Worm (Caenorhabditis elegans) whole organism, late embryonic: Measurements from ENCODE around the gene npr-39.

Experiments used
- C08G9.2 ChIP-seq: sonication (generic microtip); optimal IDR thresholded peaks from 2 replicates; lab custom pipeline; 2016; ENCODE audit warnings: mild to moderate bottlenecking, missing genetic modification characterization, moderate library complexity, missing compliant biosample characterization
- C38D4.7 ChIP-seq: fragments of 200-800 bp; sonication (Bioruptor generic); optimal IDR thresholded peaks from 2 replicates; lab custom pipeline; 2018; ENCODE audit warnings: mild to moderate bottlenecking, missing genetic modification characterization, moderate library complexity, missing compliant biosample characterization
- K02D7.2 ChIP-seq: sonication (generic microtip); optimal IDR thresholded peaks from 2 replicates; lab custom pipeline; 2017; ENCODE audit warnings: mild to moderate bottlenecking, missing genetic modification characterization, missing compliant biosample characterization
- T23F11.4 ChIP-seq: fragments of 200-800 bp; sonication (Bioruptor generic); optimal IDR thresholded peaks from 2 replicates; lab custom pipeline; 2018; ENCODE audit warnings: mild to moderate bottlenecking, missing genetic modification characterization, missing compliant biosample characterization
- Y22D7AL.16 ChIP-seq: sonication (generic microtip); optimal IDR thresholded peaks from 2 replicates; lab custom pipeline; 2016; ENCODE audit warnings: missing genetic modification characterization, missing compliant biosample characterization
- ama-1 ChIP-seq: fragments of 150-350 bp; optimal IDR thresholded peaks from 2 replicates; lab custom pipeline; 2014
- ceh-14 ChIP-seq: sonication (generic microtip); optimal IDR thresholded peaks from 2 replicates; lab custom pipeline; 2016; ENCODE audit warnings: missing genotype, missing genetic modification characterization, missing compliant biosample characterization
- ceh-18 ChIP-seq: sonication (generic microtip); optimal IDR thresholded peaks from 2 replicates; lab custom pipeline; 2016; ENCODE audit warnings: missing genetic modification characterization, missing compliant biosample characterization
- ceh-2 ChIP-seq: sonication (generic microtip); optimal IDR thresholded peaks from 2 replicates; lab custom pipeline; 2016; ENCODE audit warnings: missing genotype, missing genetic modification characterization, missing compliant biosample characterization
- ceh-30 ChIP-seq: fragments of 150-350 bp; optimal IDR thresholded peaks from 2 replicates; lab custom pipeline; 2014; ENCODE audit warnings: missing biosample characterization, missing genetic modification characterization
- ceh-34 ChIP-seq: sonication (generic microtip); optimal IDR thresholded peaks from 2 replicates; lab custom pipeline; 2016; ENCODE audit warnings: mild to moderate bottlenecking, missing genetic modification characterization, missing compliant biosample characterization
- ceh-45 ChIP-seq: fragments of 200-800 bp; sonication (Bioruptor generic); IDR thresholded peaks from 2 replicates; pipeline ENCODE4 v1.3.6; 2022; ENCODE audit warnings: missing genetic modification reagents, missing genetic modification characterization, missing compliant biosample characterization
- ceh-48 ChIP-seq: sonication (generic microtip); optimal IDR thresholded peaks from 2 replicates; lab custom pipeline; 2016; ENCODE audit warnings: missing genetic modification characterization, inconsistent platforms, missing compliant biosample characterization
- ceh-9 ChIP-seq: sonication (generic microtip); optimal IDR thresholded peaks from 2 replicates; lab custom pipeline; 2016; ENCODE audit warnings: mild to moderate bottlenecking, missing genetic modification characterization, inconsistent platforms, missing compliant biosample characterization
- elt-4 ChIP-seq: sonication (generic microtip); optimal IDR thresholded peaks from 2 replicates; lab custom pipeline; 2016; ENCODE audit warnings: missing genetic modification characterization, missing compliant biosample characterization
- fkh-6 ChIP-seq: sonication (generic microtip); optimal IDR thresholded peaks from 2 replicates; lab custom pipeline; 2016; ENCODE audit warnings: missing genetic modification characterization, missing compliant biosample characterization
- hlh-6 ChIP-seq: sonication (generic microtip); optimal IDR thresholded peaks from 2 replicates; lab custom pipeline; 2016; ENCODE audit warnings: missing genotype, missing genetic modification characterization, missing compliant biosample characterization
- lim-6 ChIP-seq: sonication (generic microtip); optimal IDR thresholded peaks from 2 replicates; lab custom pipeline; 2016; ENCODE audit warnings: missing genetic modification characterization, missing compliant biosample characterization
- madf-2 ChIP-seq: sonication (generic microtip); optimal IDR thresholded peaks from 2 replicates; lab custom pipeline; 2017; ENCODE audit warnings: missing genetic modification characterization, missing compliant biosample characterization
- mec-3 ChIP-seq: sonication (generic microtip); optimal IDR thresholded peaks from 2 replicates; lab custom pipeline; 2016; ENCODE audit warnings: borderline replicate concordance, missing genetic modification characterization, missing compliant biosample characterization
- nhr-232 ChIP-seq: sonication (generic microtip); optimal IDR thresholded peaks from 2 replicates; lab custom pipeline; 2016; ENCODE audit warnings: missing genetic modification characterization, missing compliant biosample characterization
- npax-4 ChIP-seq: sonication (generic microtip); optimal IDR thresholded peaks from 2 replicates; lab custom pipeline; 2016; ENCODE audit warnings: missing genetic modification characterization, missing compliant biosample characterization
- odd-2 ChIP-seq: sonication (generic microtip); optimal IDR thresholded peaks from 2 replicates; lab custom pipeline; 2017; ENCODE audit warnings: antibody characterized with exemption, mild to moderate bottlenecking, missing genetic modification characterization, missing compliant biosample characterization
- pat-9 ChIP-seq: fragments of 200-800 bp; sonication (Bioruptor generic); optimal IDR thresholded peaks from 2 replicates; lab custom pipeline; 2018; ENCODE audit warnings: mild to moderate bottlenecking, missing genetic modification characterization, moderate library complexity, missing compliant biosample characterization
- pax-1 ChIP-seq: fragments of 150-350 bp; optimal IDR thresholded peaks from 2 replicates; lab custom pipeline; 2014; ENCODE audit warnings: missing biosample characterization, missing genetic modification characterization
- pha-2 ChIP-seq: sonication (generic microtip); optimal IDR thresholded peaks from 2 replicates; lab custom pipeline; 2017; ENCODE audit warnings: mild to moderate bottlenecking, missing genetic modification characterization, missing compliant biosample characterization
- pha-4 ChIP-seq: fragments of 150-350 bp; optimal IDR thresholded peaks from 2 replicates; lab custom pipeline; 2018; ENCODE audit warnings: missing biosample characterization, missing genetic modification reagents, missing genetic modification characterization
- pqm-1 ChIP-seq: sonication (generic microtip); optimal IDR thresholded peaks from 2 replicates; lab custom pipeline; 2016; ENCODE audit warnings: missing genetic modification characterization, missing compliant biosample characterization
- pros-1 ChIP-seq: fragments of 150-350 bp; optimal IDR thresholded peaks from 2 replicates; lab custom pipeline; 2014; ENCODE audit warnings: missing biosample characterization, missing genetic modification reagents, missing genetic modification characterization
- sox-2 ChIP-seq: fragments of 200-800 bp; sonication (Bioruptor generic); IDR thresholded peaks from 2 replicates; pipeline ENCODE4 v1.3.6; 2022; ENCODE audit warnings: missing genetic modification reagents, missing genetic modification characterization, missing compliant biosample characterization
- sox-4 ChIP-seq: sonication (generic microtip); optimal IDR thresholded peaks from 2 replicates; lab custom pipeline; 2017; ENCODE audit warnings: mild to moderate bottlenecking, missing genetic modification characterization, inconsistent platforms, missing compliant biosample characterization
- syd-9 ChIP-seq: sonication (generic microtip); optimal IDR thresholded peaks from 2 replicates; lab custom pipeline; 2016; ENCODE audit warnings: mild to moderate bottlenecking, missing genetic modification characterization, moderate library complexity, missing compliant biosample characterization
- tbx-7 ChIP-seq: sonication (generic microtip); optimal IDR thresholded peaks from 2 replicates; lab custom pipeline; 2016; ENCODE audit warnings: missing genotype, missing genetic modification characterization, missing compliant biosample characterization
- unc-3 ChIP-seq, 2 experiments: fragments of 200-800 bp in 1 of 2; sonication (Bioruptor generic) in 1 of 2; sonication (generic microtip) in 1 of 2; conservative IDR thresholded peaks in 1 of 2; optimal IDR thresholded peaks in 1 of 2; 2 replicates each; pipeline versions ENCODE4 v1.3.6 to Lab custom; 2016 to 2022; ENCODE audit warnings: missing compliant biosample characterization in 2 of 2, missing genetic modification characterization in 2 of 2, missing genetic modification reagents in 1 of 2
- unc-55 ChIP-seq: sonication (generic microtip); optimal IDR thresholded peaks from 2 replicates; lab custom pipeline; 2017; ENCODE audit warnings: missing biosample characterization, missing genetic modification reagents, missing genetic modification characterization
- zip-5 ChIP-seq: sonication (generic microtip); optimal IDR thresholded peaks from 2 replicates; lab custom pipeline; 2016; ENCODE audit warnings: missing genetic modification characterization, missing compliant biosample characterization
- ztf-16 ChIP-seq: sonication (generic microtip); optimal IDR thresholded peaks from 2 replicates; lab custom pipeline; 2017; ENCODE audit warnings: missing genetic modification characterization, missing compliant biosample characterization

The npr-39 gene

ce11 chrV:10107309-10107708 is 40.4 kb downstream of the npr-39 start, which contains the start of gene C08B6.11:
C08B6.11 (plus strand) TSS chrV:10107609.
- TF ChIP-seq C38D4.7 (GFP tag; lab: Kevin White, UChicago) = no peak
- TF ChIP-seq ceh-18 (tag; lab: Kevin White, UChicago) = no peak
- no peak for TF ChIP-seq pros-1 (tag; lab: Kevin White, UChicago)
- TF ChIP-seq C08G9.2 = no peak
- TF ChIP-seq fkh-6 (tag; lab: Kevin White, UChicago) = no peak
- no peak for TF ChIP-seq sox-2 (GFP tag; lab: Robert Waterston, UW)
- no peak for TF ChIP-seq zip-5 (tag; lab: Kevin White, UChicago)
- no peak for TF ChIP-seq ceh-2 (tag; lab: Kevin White, UChicago)
- TF ChIP-seq pqm-1 (tag; lab: Kevin White, UChicago) = no peak
- TF ChIP-seq tbx-7 (tag; lab: Kevin White, UChicago) = no peak
- TF ChIP-seq pat-9 = no peak
- TF ChIP-seq sox-4 = no peak
- no peak for TF ChIP-seq T23F11.4 (GFP tag; lab: Kevin White, UChicago)
- TF ChIP-seq ceh-9 = no peak
- TF ChIP-seq unc-3 (GFP tag; conservative IDR thresholded peaks at IDR 0.05; lab: Robert Waterston, UW) = no peak
- TF ChIP-seq unc-3 (tag; optimal IDR thresholded peaks at IDR 0.05; lab: Kevin White, UChicago) = no peak
- no peak for TF ChIP-seq elt-4
- no peak for TF ChIP-seq unc-55 (GFP tag; lab: Kevin White, UChicago)
- TF ChIP-seq ceh-34 (tag; lab: Kevin White, UChicago) = no peak

ce11 chrV:10111129-10111528 is 44.3 kb downstream of the npr-39 start:
- TF ChIP-seq ceh-2 (tag; lab: Kevin White, UChicago) = no peak
- no peak for TF ChIP-seq ceh-30 (tag; lab: Kevin White, UChicago)
- no peak for TF ChIP-seq ztf-16
- TF ChIP-seq hlh-6 (tag; lab: Kevin White, UChicago) = no peak
- no peak for TF ChIP-seq lim-6
- no peak for TF ChIP-seq ceh-9
- TF ChIP-seq C08G9.2 = no peak
- TF ChIP-seq ama-1 = no peak
- TF ChIP-seq npax-4 = no peak
- TF ChIP-seq madf-2 (tag; lab: Kevin White, UChicago) = no peak
- no peak for TF ChIP-seq syd-9 (tag; lab: Kevin White, UChicago)

ce11 chrV:10112187-10112586 is 45.3 kb downstream of the npr-39 start, which contains the start of gene C08B6.3:
C08B6.3 (minus strand) TSS chrV:10112287.
- no peak for TF ChIP-seq pax-1 (tag; lab: Kevin White, UChicago)
- TF ChIP-seq pha-2 (tag; lab: Kevin White, UChicago) = no peak
- TF ChIP-seq hlh-6 (tag; lab: Kevin White, UChicago) = no peak
- no peak for TF ChIP-seq ceh-14 (tag; lab: Kevin White, UChicago)
- no peak for TF ChIP-seq pros-1 (tag; lab: Kevin White, UChicago)
- no peak for TF ChIP-seq Y22D7AL.16 (tag; lab: Kevin White, UChicago)
- no peak for TF ChIP-seq ztf-16
- TF ChIP-seq ceh-48 (tag; lab: Kevin White, UChicago) = no peak
- TF ChIP-seq elt-4 = no peak
- no peak for TF ChIP-seq unc-55 (GFP tag; lab: Kevin White, UChicago)
- TF ChIP-seq ceh-18 (tag; lab: Kevin White, UChicago) = no peak

- TF ChIP-seq nhr-232 (tag; lab: Kevin White, UChicago) (no peak), mec-3 (tag; lab: Kevin White, UChicago) (no peak), pha-4 (tag; lab: Kevin White, UChicago) (no peak), odd-2 (tag; lab: Kevin White, UChicago) (no peak)
Observed at ce11 chrV:10114329-10114728, 47.5 kb downstream of the npr-39 start, which contains the start of gene cht-5. cht-5 (plus strand) TSS chrV:10114629.

ce11 chrV:10117465-10117864 is 50.6 kb downstream of the npr-39 start, which contains the start of gene C08B6.5:
C08B6.5 (plus strand) TSS chrV:10117765.
- TF ChIP-seq ceh-30 (tag; lab: Kevin White, UChicago) (no peak), ceh-45 (GFP tag; lab: Robert Waterston, UW) (no peak), K02D7.2 (no peak), ceh-14 (tag; lab: Kevin White, UChicago) (no peak), unc-55 (GFP tag; lab: Kevin White, UChicago) (no peak)
